Fruit fly (Drosophila melanogaster) S2 (cell line): ENCODE data around the gene CG8944.

ENCODE experiments used
- CG8478 ChIP-seq: fragments of >200 bp; optimal IDR thresholded peaks from 2 replicates; lab custom pipeline; 2018
- CTCF ChIP-seq, 2 experiments: fragments of >200 bp; optimal IDR thresholded peaks; 2 replicates each; lab custom pipeline; 2018

Gene CG8944

DNA sequence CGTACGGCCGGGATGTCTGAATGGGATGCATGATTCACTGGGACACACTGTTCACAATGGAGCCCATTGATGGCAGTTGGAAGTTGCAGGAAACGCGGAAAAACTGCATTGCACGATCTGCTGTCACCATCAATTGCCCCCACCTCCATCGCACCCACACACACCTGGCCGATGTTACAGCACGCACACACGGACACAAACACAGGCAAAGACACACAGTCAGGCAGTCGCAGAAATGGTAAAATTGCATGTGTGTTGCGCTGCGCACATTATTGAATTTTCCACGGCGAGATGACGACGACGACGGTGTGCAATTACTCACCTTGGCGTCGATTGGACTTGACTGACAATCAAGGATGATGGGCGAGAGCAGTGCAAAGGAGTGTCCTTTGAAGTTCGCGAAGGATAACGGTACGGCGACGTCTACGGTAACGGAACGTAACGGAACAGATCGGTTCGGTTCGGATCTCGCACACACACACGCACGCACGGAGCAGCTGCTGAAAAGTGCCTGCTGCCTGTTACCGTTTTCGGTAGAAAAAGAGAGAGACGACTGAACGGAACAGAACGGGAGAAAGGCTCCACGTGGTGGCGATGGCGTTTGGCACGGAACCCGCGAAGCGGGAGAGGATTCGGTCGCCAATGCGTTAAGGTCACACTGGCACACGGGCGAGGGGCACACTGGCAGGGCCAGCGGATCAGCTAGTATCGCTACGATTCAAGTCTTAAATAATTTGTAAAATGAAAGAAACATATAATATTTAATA lies 35.9 kb downstream of the CG8944 start, which contains the start of the genes CG9281 and CG15601:
TSS of gene CG9281 (minus strand) at position 556 of the 767 bp plus-strand sequence.
TSS of gene CG15601 (plus strand) at position 664 of the 767 bp plus-strand sequence.
- TF ChIP-seq CG8478 (lab: Kevin White, UChicago) (no peak), CTCF (optimal IDR thresholded peaks at IDR 0.05; lab: Kevin White, UChicago) (peak in 1 of 2 experiments; percentile 17)

DNA sequence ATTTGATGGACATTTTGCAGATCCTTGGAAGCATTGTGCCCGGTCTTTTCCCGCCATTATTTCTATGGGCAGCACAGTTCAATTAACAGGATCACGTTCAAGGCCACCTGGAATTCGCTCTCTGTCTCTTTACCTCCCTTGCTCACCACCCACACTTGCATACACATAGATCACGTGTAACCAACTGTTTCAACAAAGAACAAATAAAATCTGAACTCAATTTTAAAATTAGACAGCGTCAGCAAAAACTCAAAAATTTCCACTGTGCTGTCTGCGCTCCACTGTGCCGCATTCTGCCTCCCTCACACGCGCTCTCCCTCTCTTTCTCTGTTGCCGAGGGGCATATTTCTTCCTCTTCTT lies 36.4 kb downstream of the CG8944 start:
- TF ChIP-seq CG8478 (lab: Kevin White, UChicago): no peak
- no peak for TF ChIP-seq CTCF (optimal IDR thresholded peaks at IDR 0.05; lab: Kevin White, UChicago)

dm6 chrX:15703720-15704206 lies 42.3 kb downstream of the CG8944 start, which contains the start of the genes Pis and Hap40:
Gene Pis, minus strand, starts transcription at chrX:15703770.
Gene Hap40, plus strand, starts transcription at chrX:15704125.
- TF ChIP-seq CG8478 (lab: Kevin White, UChicago) (no peak), CTCF (optimal IDR thresholded peaks at IDR 0.05; lab: Kevin White, UChicago) (no peak)

DNA sequence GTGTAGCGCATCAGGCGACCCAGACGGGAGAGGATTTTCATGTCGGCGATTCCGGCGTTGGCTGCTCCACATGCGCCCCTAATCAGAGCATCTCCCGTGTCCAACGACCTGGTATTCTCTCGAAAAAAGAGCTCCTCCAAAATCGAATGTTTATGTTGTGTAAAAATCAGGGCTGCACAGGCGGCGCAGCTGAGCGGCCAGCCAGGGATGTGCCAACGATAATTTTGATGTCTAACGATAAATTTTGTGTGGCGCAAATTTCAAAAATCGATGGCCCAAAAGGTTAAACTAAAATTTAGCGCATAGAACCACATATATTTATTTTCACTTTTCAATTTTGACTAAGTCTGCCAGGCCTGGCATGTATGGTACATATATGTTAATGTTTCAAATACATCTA lies 45.0 kb downstream of the CG8944 start, which contains the start of gene CG9240:
TSS of gene CG9240 (minus strand) at position 213 of the 400 bp plus-strand sequence.
- TF ChIP-seq CG8478 (lab: Kevin White, UChicago) (no peak), CTCF (optimal IDR thresholded peaks at IDR 0.05; lab: Kevin White, UChicago) (no peak)

DNA sequence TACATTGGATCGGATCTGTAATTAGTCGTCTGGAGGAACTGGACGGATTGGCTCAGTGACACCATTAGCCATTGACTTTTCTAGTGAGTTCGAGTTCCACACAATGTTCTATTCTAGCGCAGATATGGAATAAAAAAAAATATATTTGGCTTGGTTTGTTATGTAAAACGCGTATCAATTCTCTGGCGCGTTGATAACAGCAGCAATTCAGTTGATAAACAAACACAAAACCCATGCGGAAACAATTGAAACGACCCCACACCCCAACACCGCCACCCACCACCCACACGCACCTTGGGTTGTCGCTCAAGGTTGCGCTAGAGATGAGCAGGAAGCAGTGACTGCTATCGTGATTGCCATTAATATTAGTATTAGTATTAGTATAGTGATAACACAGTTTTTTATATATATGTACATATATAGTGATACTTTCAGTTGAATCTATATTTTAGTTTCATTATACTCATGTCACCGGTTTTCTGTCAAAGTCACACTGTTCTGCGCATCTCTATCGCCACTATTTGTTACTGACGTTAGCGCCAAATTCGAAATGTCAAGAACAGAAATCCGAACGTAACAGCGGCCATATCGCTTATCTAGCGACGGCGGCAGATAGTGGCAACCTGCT lies 48.3 kb downstream of the CG8944 start:
- TF ChIP-seq CTCF (optimal IDR thresholded peaks at IDR 0.05; lab: Kevin White, UChicago) (no peak), CG8478 (lab: Kevin White, UChicago) (no peak)

- no peak for TF ChIP-seq CTCF (optimal IDR thresholded peaks at IDR 0.05; lab: Kevin White, UChicago)
- no peak for TF ChIP-seq CG8478 (lab: Kevin White, UChicago)
Observed at dm6 chrX:15696854-15697540, 49.0 kb downstream of the CG8944 start, which contains the start of gene CG8128. Gene CG8128, plus strand, starts transcription at chrX:15697494.
